Worm (Caenorhabditis elegans) whole organism, mixed stage, embryonic: ENCODE measurements around the gene F47C12.6.

Experiments used
- lin-13 ChIP-seq: fragments of 150-350 bp; optimal IDR thresholded peaks from 2 replicates; lab custom pipeline; 2014; ENCODE audit warnings: missing biosample characterization, missing genetic modification characterization
- nhr-12 ChIP-seq: fragments of 150-350 bp; optimal IDR thresholded peaks from 2 replicates; lab custom pipeline; 2014; ENCODE audit warnings: missing biosample characterization, missing genetic modification characterization
- nhr-237 ChIP-seq: fragments of 150-350 bp; optimal IDR thresholded peaks from 2 replicates; lab custom pipeline; 2014; ENCODE audit warnings: missing biosample characterization, missing genetic modification characterization
- snpc-4 ChIP-seq: fragments of 150-350 bp; optimal IDR thresholded peaks from 2 replicates; lab custom pipeline; 2014; ENCODE audit warnings: missing biosample characterization, missing genetic modification characterization

ce11 chrIV:3977965-3978523 lies 15.1 kb downstream of the F47C12.6 start, which contains the start of gene srh-220:
- no peak for TF ChIP-seq snpc-4
- no peak for TF ChIP-seq nhr-12
- TF ChIP-seq nhr-237 (tag; lab: Kevin White, UChicago), result no peak
- TF ChIP-seq lin-13, result no peak
